Fruit fly (Drosophila melanogaster) whole organism, embryonic: Measurements from ENCODE around the gene CG9682.

ENCODE experiments used
- Ada2b ChIP-seq: fragments of 200-800 bp; sonication (Bioruptor generic); IDR thresholded peaks from 2 replicates; pipeline ENCODE4 v1.3.6; 2022; ENCODE audit warnings: missing biosample characterization, missing genetic modification characterization
- Atf-2 ChIP-seq: fragments of 200-800 bp; sonication (Bioruptor generic); optimal IDR thresholded peaks from 2 replicates; lab custom pipeline; 2016; ENCODE audit warnings: missing biosample characterization, missing genetic modification characterization
- Bgb ChIP-seq: fragments of 200-800 bp; sonication (Bioruptor generic); IDR thresholded peaks from 2 replicates; pipeline ENCODE4 v1.3.6; 2022; ENCODE audit warnings: missing biosample characterization, missing genetic modification characterization; ENCODE audit not compliant: partially characterized antibody
- CG10462 ChIP-seq: fragments of 200-800 bp; sonication (Bioruptor generic); optimal IDR thresholded peaks from 2 replicates; lab custom pipeline; 2016; ENCODE audit warnings: missing biosample characterization, missing genetic modification characterization
- CG11456 ChIP-seq: fragments of 200-800 bp; sonication (Bioruptor generic); IDR thresholded peaks from 3 replicates; pipeline ENCODE4 v1.3.6; 2022; ENCODE audit warnings: missing biosample characterization, missing genetic modification characterization
- CG13287 ChIP-seq: fragments of 200-800 bp; sonication (Bioruptor generic); IDR thresholded peaks from 2 replicates; pipeline ENCODE4 v1.3.6; 2022; ENCODE audit warnings: missing biosample characterization, missing genetic modification characterization; ENCODE audit not compliant: partially characterized antibody
- CG13296 ChIP-seq: fragments of 200-800 bp; sonication (Bioruptor generic); optimal IDR thresholded peaks from 3 replicates; lab custom pipeline; 2018; ENCODE audit warnings: missing biosample characterization, mild to moderate bottlenecking, missing genetic modification characterization
- CG14860 ChIP-seq: fragments of 200-800 bp; sonication (Bioruptor generic); IDR thresholded peaks from 3 replicates; pipeline ENCODE4 v1.3.6; 2022; ENCODE audit warnings: missing biosample characterization, missing genetic modification characterization; ENCODE audit not compliant: partially characterized antibody
- CG14965 ChIP-seq: fragments of 200-800 bp; sonication (Bioruptor generic); optimal IDR thresholded peaks from 2 replicates; lab custom pipeline; 2016; ENCODE audit warnings: missing biosample characterization, missing genetic modification characterization, borderline replicate concordance
- CG1529 ChIP-seq: fragments of 200-800 bp; sonication (Bioruptor generic); optimal IDR thresholded peaks from 3 replicates; lab custom pipeline; 2018; ENCODE audit warnings: missing biosample characterization, missing genetic modification characterization
- CG16813 ChIP-seq: fragments of 200-800 bp; sonication (Bioruptor generic); IDR thresholded peaks from 3 replicates; pipeline ENCODE4 v1.3.6; 2022; ENCODE audit warnings: missing biosample characterization, missing genetic modification characterization; ENCODE audit not compliant: partially characterized antibody
- CG17361 ChIP-seq: fragments of 200-800 bp; sonication (Bioruptor generic); IDR thresholded peaks from 3 replicates; pipeline ENCODE4 v1.3.6; 2022; ENCODE audit warnings: missing biosample characterization, missing genetic modification characterization
- CG18476 ChIP-seq: fragments of 200-800 bp; sonication (Bioruptor generic); optimal IDR thresholded peaks from 2 replicates; lab custom pipeline; 2016; ENCODE audit warnings: missing biosample characterization, mild to moderate bottlenecking, missing genetic modification characterization
- CG2712 ChIP-seq: fragments of 200-800 bp; optimal IDR thresholded peaks from 3 replicates; lab custom pipeline; 2019; ENCODE audit warnings: missing biosample characterization, mild to moderate bottlenecking, missing genetic modification characterization, moderate library complexity
- CG34224 ChIP-seq: fragments of 200-800 bp; sonication (Bioruptor generic); IDR thresholded peaks from 3 replicates; pipeline ENCODE4 v1.3.6; 2022; ENCODE audit warnings: missing biosample characterization, missing genetic modification characterization; ENCODE audit not compliant: partially characterized antibody
- CG4424 ChIP-seq: fragments of 200-800 bp; sonication (Bioruptor generic); optimal IDR thresholded peaks from 3 replicates; lab custom pipeline; 2016; ENCODE audit warnings: missing biosample characterization, missing genetic modification characterization
- CG6689 ChIP-seq: fragments of 200-800 bp; sonication (Bioruptor generic); IDR thresholded peaks from 2 replicates; pipeline ENCODE4 v1.3.6; 2022; ENCODE audit warnings: missing biosample characterization, missing genetic modification characterization
- CG6791 ChIP-seq: fragments of 200-800 bp; sonication (Bioruptor generic); IDR thresholded peaks from 3 replicates; pipeline ENCODE4 v1.3.6; 2022; ENCODE audit warnings: missing biosample characterization, missing genetic modification characterization; ENCODE audit not compliant: partially characterized antibody
- CG7963 ChIP-seq: fragments of 200-800 bp; sonication (Bioruptor generic); IDR thresholded peaks from 3 replicates; pipeline ENCODE4 v1.3.6; 2022; ENCODE audit warnings: missing biosample characterization, missing genetic modification characterization; ENCODE audit not compliant: partially characterized antibody
- Chrac-16 ChIP-seq: fragments of 200-800 bp; sonication (Bioruptor generic); optimal IDR thresholded peaks from 3 replicates; lab custom pipeline; 2016; ENCODE audit warnings: missing biosample characterization, missing genetic modification characterization
- Doc3 ChIP-seq: fragments of 200-800 bp; sonication (Bioruptor generic); IDR thresholded peaks from 3 replicates; pipeline ENCODE4 v1.3.6; 2022; ENCODE audit warnings: missing biosample characterization, missing genetic modification characterization; ENCODE audit not compliant: partially characterized antibody
- Hey ChIP-seq: fragments of 200-800 bp; sonication (Bioruptor generic); optimal IDR thresholded peaks from 3 replicates; lab custom pipeline; 2018; ENCODE audit warnings: missing biosample characterization, mild to moderate bottlenecking, missing genetic modification characterization
- Hsf ChIP-seq: fragments of 200-800 bp; sonication (Bioruptor generic); optimal IDR thresholded peaks from 3 replicates; lab custom pipeline; 2016; ENCODE audit warnings: missing biosample characterization, missing genetic modification characterization
- Kr ChIP-seq: fragments of 200-800 bp; sonication (Bioruptor generic); optimal IDR thresholded peaks from 2 replicates; lab custom pipeline; 2017; ENCODE audit warnings: missing biosample characterization, mild to moderate bottlenecking, missing genetic modification characterization
- Myb ChIP-seq: fragments of 200-800 bp; sonication (Bioruptor generic); optimal IDR thresholded peaks from 2 replicates; lab custom pipeline; 2016; ENCODE audit warnings: missing biosample characterization, missing genetic modification characterization
- Opbp ChIP-seq: fragments of 200-800 bp; sonication (Bioruptor generic); IDR thresholded peaks from 3 replicates; pipeline ENCODE4 v1.3.6; 2022; ENCODE audit warnings: missing biosample characterization, missing genetic modification characterization; ENCODE audit not compliant: partially characterized antibody
- PHDP ChIP-seq: fragments of 200-800 bp; sonication (Bioruptor generic); optimal IDR thresholded peaks from 3 replicates; lab custom pipeline; 2018; ENCODE audit warnings: missing biosample characterization, mild to moderate bottlenecking, missing genetic modification characterization, moderate library complexity
- Rfx ChIP-seq: fragments of 200-800 bp; sonication (Bioruptor generic); IDR thresholded peaks from 2 replicates; pipeline ENCODE4 v1.3.6; 2022; ENCODE audit warnings: missing biosample characterization, missing genetic modification characterization
- Scr ChIP-seq: fragments of 200-800 bp; sonication (Bioruptor generic); IDR thresholded peaks from 2 replicates; pipeline ENCODE4 v1.3.6; 2022; ENCODE audit warnings: missing biosample characterization, missing genetic modification characterization; ENCODE audit not compliant: partially characterized antibody
- Sox100B ChIP-seq: fragments of 200-800 bp; sonication (Bioruptor generic); optimal IDR thresholded peaks from 3 replicates; lab custom pipeline; 2018; ENCODE audit warnings: missing biosample characterization, mild to moderate bottlenecking, missing genetic modification characterization
- Sry-β ChIP-seq: fragments of 200-800 bp; sonication (Bioruptor generic); optimal IDR thresholded peaks from 2 replicates; lab custom pipeline; 2018; ENCODE audit warnings: missing biosample characterization, mild to moderate bottlenecking, missing genetic modification characterization, moderate library complexity
- ab ChIP-seq: fragments of 200-800 bp; sonication (Bioruptor generic); optimal IDR thresholded peaks from 2 replicates; lab custom pipeline; 2016; ENCODE audit warnings: missing biosample characterization, missing genetic modification characterization
- amos ChIP-seq: fragments of 200-800 bp; sonication (Bioruptor generic); IDR thresholded peaks from 2 replicates; pipeline ENCODE4 v1.3.6; 2022; ENCODE audit warnings: missing biosample characterization, missing genetic modification characterization; ENCODE audit not compliant: partially characterized antibody
- bbx ChIP-seq: fragments of 200-800 bp; sonication (Bioruptor generic); IDR thresholded peaks from 2 replicates; pipeline ENCODE4 v1.3.6; 2022; ENCODE audit warnings: missing biosample characterization, missing genetic modification characterization; ENCODE audit not compliant: partially characterized antibody
- corto ChIP-seq: fragments of 200-800 bp; sonication (Bioruptor generic); optimal IDR thresholded peaks from 2 replicates; lab custom pipeline; 2016; ENCODE audit warnings: missing biosample characterization, mild to moderate bottlenecking, missing genetic modification characterization, moderate library complexity
- da ChIP-seq: fragments of 200-800 bp; sonication (Bioruptor generic); optimal IDR thresholded peaks from 2 replicates; lab custom pipeline; 2016; ENCODE audit warnings: missing biosample characterization, missing genetic modification characterization
- eve ChIP-seq, 2 experiments: fragments of >200 bp; optimal IDR thresholded peaks; 2 replicates each; lab custom pipeline; 2017; ENCODE audit warnings: missing biosample characterization in 2 of 2, missing genetic modification characterization in 2 of 2
- exex ChIP-seq: fragments of 200-800 bp; sonication (Bioruptor generic); optimal IDR thresholded peaks from 4 replicates; lab custom pipeline; 2018; ENCODE audit warnings: missing biosample characterization, mild to moderate bottlenecking, missing genetic modification characterization, moderate library complexity
- ftz-f1 ChIP-seq: fragments of 200-800 bp; sonication (Bioruptor generic); optimal IDR thresholded peaks from 2 replicates; lab custom pipeline; 2016; ENCODE audit warnings: missing biosample characterization, missing genetic modification characterization
- gsb ChIP-seq: fragments of 200-800 bp; sonication (Bioruptor generic); IDR thresholded peaks from 2 replicates; pipeline ENCODE4 v1.3.6; 2022; ENCODE audit warnings: missing biosample characterization, missing genetic modification characterization
- knrl ChIP-seq: fragments of 200-800 bp; sonication (Bioruptor generic); IDR thresholded peaks from 3 replicates; pipeline ENCODE4 v1.3.6; 2022; ENCODE audit warnings: missing biosample characterization, missing genetic modification characterization; ENCODE audit not compliant: partially characterized antibody
- nerfin-2 ChIP-seq: fragments of 200-800 bp; sonication (Bioruptor generic); IDR thresholded peaks from 2 replicates; pipeline ENCODE4 v1.3.6; 2022; ENCODE audit warnings: missing biosample characterization, missing genetic modification characterization; ENCODE audit not compliant: partially characterized antibody
- row ChIP-seq: fragments of 200-800 bp; sonication (Bioruptor generic); IDR thresholded peaks from 3 replicates; pipeline ENCODE4 v1.3.6; 2022; ENCODE audit warnings: missing biosample characterization, missing genetic modification characterization
- seq ChIP-seq: fragments of 200-800 bp; sonication (Bioruptor generic); IDR thresholded peaks from 2 replicates; pipeline ENCODE4 v1.3.6; 2022; ENCODE audit warnings: missing biosample characterization, missing genetic modification characterization
- sna ChIP-seq: fragments of 200-800 bp; sonication (Bioruptor generic); IDR thresholded peaks from 2 replicates; pipeline ENCODE4 v1.3.6; 2022; ENCODE audit warnings: missing biosample characterization, missing genetic modification characterization; ENCODE audit not compliant: partially characterized antibody
- tio ChIP-seq: fragments of 200-800 bp; sonication (Bioruptor generic); optimal IDR thresholded peaks from 2 replicates; lab custom pipeline; 2017; ENCODE audit warnings: missing biosample characterization, missing genetic modification characterization, inconsistent platforms
- trem ChIP-seq: fragments of 200-800 bp; optimal IDR thresholded peaks from 3 replicates; lab custom pipeline; 2019; ENCODE audit warnings: missing biosample characterization, mild to moderate bottlenecking, missing genetic modification characterization, moderate library complexity

The CG9682 gene

DNA sequence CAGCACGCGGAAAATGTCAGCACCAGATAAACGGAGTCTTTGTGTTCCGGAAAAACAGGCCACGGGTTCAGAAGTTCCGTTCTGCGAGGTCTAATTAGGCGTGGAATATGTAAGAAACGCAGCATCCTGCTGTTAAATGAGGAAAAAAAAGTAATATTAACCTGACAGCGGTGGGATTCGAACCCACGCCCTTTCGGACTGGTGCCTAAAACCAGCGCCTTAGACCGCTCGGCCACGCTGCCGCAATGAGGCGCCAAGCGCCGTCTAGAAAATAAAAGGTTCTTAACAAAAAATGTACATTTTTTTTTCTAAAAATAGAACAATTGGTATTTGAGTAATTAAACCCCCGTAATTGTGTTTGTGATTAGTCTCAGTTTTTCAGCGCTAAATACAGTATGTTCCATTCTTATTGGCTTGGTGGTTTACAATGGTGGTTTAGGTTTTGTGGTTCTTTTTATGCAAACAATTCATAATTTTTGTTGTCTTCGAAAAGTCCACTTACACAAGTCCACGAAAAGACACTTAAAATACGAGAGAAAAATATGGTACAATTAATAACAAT is 2.8 kb upstream of the CG9682 start (continued):
- TF ChIP-seq sna (0 out of 2 replicates have a peak, but pooled peaks have one; percentile 19), CG14860 (GFP tag; lab: Robert Waterston, UW) (peak; percentile 8; the same call in 1 of the 3 replicates), exex (tag; lab: Kevin White, UChicago) (peak; percentile 56), CG34224 (GFP tag; lab: Robert Waterston, UW) (peak; percentile 58; the same call in 2 of the 3 replicates), CG1529 (GFP tag; lab: Kevin White, UChicago) (no peak), CG2712 (tag; lab: Kevin White, UChicago) (no peak), knrl (peak; percentile 49; the same call in 1 of the 3 replicates), Atf-2 (GFP tag; lab: Kevin White, UChicago) (no peak), corto (no peak), Bgb (GFP tag; lab: Robert Waterston, UW) (peak; percentile 58), Kr (GFP tag; lab: Kevin White, UChicago) (peak; percentile 48)

DNA sequence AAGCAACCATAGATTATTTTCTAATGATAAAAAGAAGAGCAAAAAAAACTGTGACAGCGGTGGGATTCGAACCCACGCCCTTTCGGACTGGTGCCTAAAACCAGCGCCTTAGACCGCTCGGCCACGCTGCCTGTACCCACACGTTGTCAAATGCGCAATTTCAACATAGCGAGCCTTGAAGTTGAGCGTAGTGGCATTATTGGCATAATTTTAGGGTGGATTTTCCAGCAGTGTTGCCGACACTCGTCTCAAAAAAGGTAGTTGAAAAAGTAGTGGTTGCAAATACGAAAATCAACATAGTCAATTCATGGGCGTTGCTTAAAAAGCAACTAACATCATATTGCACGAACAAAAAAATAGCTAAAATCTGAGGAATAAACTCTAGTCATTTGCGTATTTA is 2.2 kb upstream of the CG9682 start:
- TF ChIP-seq CG11456 (GFP tag; lab: Robert Waterston, UW) (no peak), amos (GFP tag; lab: Robert Waterston, UW) (peak; percentile 75), Hey (no peak), Myb (GFP tag; lab: Kevin White, UChicago) (no peak), ftz-f1 (no peak), Sox100B (no peak), CG10462 (GFP tag; lab: Kevin White, UChicago) (no peak), Chrac-16 (no peak), CG18476 (GFP tag; lab: Kevin White, UChicago) (no peak), CG4424 (peak; percentile 100), CG6791 (GFP tag; lab: Robert Waterston, UW) (peak; percentile 90), CG13287 (peak; percentile 69), da (no peak), row (no peak), eve (GFP tag; optimal IDR thresholded peaks at IDR 0.05; lab: Kevin White, UChicago) (no peak), Ada2b (no peak), knrl (peak; percentile 61), gsb (GFP tag; lab: Robert Waterston, UW) (no peak), bbx (GFP tag; lab: Robert Waterston, UW) (peak; percentile 86), CG13296 (no peak), CG17361 (GFP tag; lab: Robert Waterston, UW) (no peak), Opbp (GFP tag; lab: Robert Waterston, UW) (peak; percentile 86), trem (tag; lab: Kevin White, UChicago) (no peak), Rfx (GFP tag; lab: Robert Waterston, UW) (no peak), Hsf (no peak), Sry-β (GFP tag; lab: Kevin White, UChicago) (no peak), CG7963 (GFP tag; lab: Robert Waterston, UW) (peak; percentile 92), PHDP (tag; lab: Kevin White, UChicago) (no peak), Scr (GFP tag; lab: Robert Waterston, UW) (peak; percentile 67), CG16813 (GFP tag; lab: Robert Waterston, UW) (peak; percentile 74), CG1529 (GFP tag; lab: Kevin White, UChicago) (no peak), nerfin-2 (GFP tag; lab: Robert Waterston, UW) (peak; percentile 65), Doc3 (no peak), CG6689 (GFP tag; lab: Robert Waterston, UW) (peak; percentile 40), seq (no peak), ab (no peak), tio (GFP tag; lab: Kevin White, UChicago) (no peak), CG14965 (GFP tag; lab: Kevin White, UChicago) (no peak)
